Worm (Caenorhabditis elegans): Measurements from ENCODE around the gene clec-126.
"Not testable (repeated sequence)": the region's sequence is repeated elsewhere in the genome, so short reads cannot be mapped to it uniquely, and the experiment has no call there.

DNA sequence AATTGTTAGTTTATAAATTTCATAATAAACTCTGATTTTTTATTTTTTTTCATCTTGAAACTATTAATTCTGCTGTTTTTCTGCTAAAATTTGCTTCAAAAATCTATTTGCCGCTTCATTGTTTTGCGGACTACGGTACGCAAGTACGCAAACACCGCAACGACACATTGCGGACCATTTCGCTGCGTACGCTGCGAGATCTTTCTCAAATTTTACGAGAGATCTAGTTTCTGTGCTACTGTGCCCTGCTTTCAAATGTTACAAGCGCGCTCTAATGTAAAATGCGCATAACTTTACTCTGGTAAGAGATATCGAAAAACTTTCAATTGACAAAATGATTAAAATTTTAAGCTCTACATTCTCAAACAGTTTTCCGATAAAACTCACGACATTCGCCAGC, 4.3 kb downstream of the clec-126 start:
- 0 out of 2 replicates have a peak, but pooled peaks have one; percentile 17 for TF ChIP-seq egrh-3 (GFP tag; IDR thresholded peaks at IDR 0.05)
- TF ChIP-seq sptf-2 (GFP tag; optimal IDR thresholded peaks at IDR 0.05); nfya-1 (tag; optimal IDR thresholded peaks at IDR 0.05; ENCODE audit: borderline replicate concordance, insufficient read depth); hmg-20 (GFP tag; IDR thresholded peaks at IDR 0.05); snpc-4 (GFP tag; optimal IDR thresholded peaks at IDR 0.05); lin-26 (GFP tag; IDR thresholded peaks at IDR 0.05); snpc-1.3 (tag; optimal IDR thresholded peaks at IDR 0.05; ENCODE audit: insufficient read depth); unc-130 (GFP tag; optimal IDR thresholded peaks at IDR 0.05): not testable (repeated sequence)
- TF ChIP-seq attf-5 (GFP tag; optimal IDR thresholded peaks at IDR 0.05), result peak; percentile 79
- TF ChIP-seq snpc-4 (tag; optimal IDR thresholded peaks at IDR 0.05), result peak in 2 of 4 experiments; percentile 23 to 43
- TF ChIP-seq lin-54 (GFP tag; optimal IDR thresholded peaks at IDR 0.05), result peak; percentile 54
